Worm (Caenorhabditis elegans) whole organism, early embryonic: ENCODE results near the gene col-176.

ENCODE experiments used
- F13C5.2 ChIP-seq: sonication (generic microtip); optimal IDR thresholded peaks from 2 replicates; lab custom pipeline; 2017; ENCODE audit warnings: mild to moderate bottlenecking, missing genetic modification characterization, inconsistent platforms, missing compliant biosample characterization
- ama-1 ChIP-seq: fragments of 150-350 bp; optimal IDR thresholded peaks from 2 replicates; lab custom pipeline; 2014
- ceh-13 ChIP-seq: fragments of 200-800 bp; sonication (Bioruptor generic); optimal IDR thresholded peaks from 2 replicates; lab custom pipeline; 2018; ENCODE audit warnings: mild to moderate bottlenecking, missing genetic modification characterization, missing compliant biosample characterization
- ceh-36 ChIP-seq: sonication (generic microtip); optimal IDR thresholded peaks from 2 replicates; lab custom pipeline; 2016; ENCODE audit warnings: missing genetic modification characterization, inconsistent platforms, missing compliant biosample characterization
- flt-1 ChIP-seq: fragments of 200-800 bp; sonication (Bioruptor generic); IDR thresholded peaks from 2 replicates; pipeline ENCODE4 v1.3.6; 2022; ENCODE audit warnings: missing genetic modification characterization, missing compliant biosample characterization
- hmbx-1 ChIP-seq: sonication (generic microtip); optimal IDR thresholded peaks from 2 replicates; lab custom pipeline; 2016; ENCODE audit warnings: mild to moderate bottlenecking, missing genetic modification characterization, missing compliant biosample characterization
- hmg-4 ChIP-seq: fragments of 200-800 bp; sonication (Bioruptor generic); optimal IDR thresholded peaks from 2 replicates; lab custom pipeline; 2018; ENCODE audit warnings: mild to moderate bottlenecking, missing genetic modification characterization, missing compliant biosample characterization
- hnd-1 ChIP-seq: sonication (generic microtip); optimal IDR thresholded peaks from 2 replicates; lab custom pipeline; 2016; ENCODE audit warnings: missing genetic modification characterization, missing compliant biosample characterization
- sea-1 ChIP-seq: fragments of 200-800 bp; sonication (Bioruptor generic); conservative IDR thresholded peaks from 2 replicates; pipeline ENCODE4 v1.3.6; 2022; ENCODE audit warnings: missing genetic modification characterization, missing compliant biosample characterization
- tbx-11 ChIP-seq: fragments of 200-800 bp; sonication (Bioruptor generic); IDR thresholded peaks from 2 replicates; pipeline ENCODE4 v1.3.6; 2022; ENCODE audit warnings: missing genetic modification characterization, missing compliant biosample characterization
- tbx-37 ChIP-seq: fragments of 200-800 bp; sonication (Bioruptor generic); conservative IDR thresholded peaks from 2 replicates; pipeline ENCODE4 v1.3.6; 2022; ENCODE audit warnings: missing genetic modification reagents, missing genetic modification characterization, missing compliant biosample characterization

ce11 chrX:10044473-10044872 lies 32.9 kb upstream of the col-176 start:
- TF ChIP-seq ama-1 (lab: Kevin White, UChicago) (no peak), ceh-36 (no peak), tbx-37 (GFP tag; lab: Robert Waterston, UW) (no peak), flt-1 (GFP tag; lab: Robert Waterston, UW) (no peak), F13C5.2 (tag; lab: Kevin White, UChicago) (no peak), hmbx-1 (no peak), ceh-13 (GFP tag; lab: Kevin White, UChicago) (no peak), hmg-4 (GFP tag; lab: Kevin White, UChicago) (no peak), sea-1 (GFP tag; lab: Robert Waterston, UW) (no peak), hnd-1 (tag; lab: Kevin White, UChicago) (no peak), tbx-11 (GFP tag; lab: Robert Waterston, UW) (no peak)
